Fruit fly (Drosophila melanogaster) whole organism, pupa: Measurements from ENCODE around the gene Lcch3.
A peak's percentile ranks its signal among the peaks of the same experiment; 100 is the strongest.

Experiments
- CG10348 ChIP-seq: fragments of 200-800 bp; sonication (Bioruptor generic); IDR thresholded peaks from 2 replicates; pipeline ENCODE4 v1.3.6; 2022; ENCODE audit warnings: missing biosample characterization, missing genetic modification characterization
- CG12605 ChIP-seq: fragments of 200-800 bp; sonication (Bioruptor generic); IDR thresholded peaks from 2 replicates; pipeline ENCODE4 v1.3.6; 2022; ENCODE audit warnings: missing biosample characterization, missing genetic modification characterization
- CG13204 ChIP-seq: fragments of 200-800 bp; sonication (Bioruptor generic); optimal IDR thresholded peaks from 2 replicates; lab custom pipeline; 2018; ENCODE audit warnings: missing biosample characterization, mild to moderate bottlenecking, missing genetic modification characterization, moderate library complexity
- CG14655 ChIP-seq: fragments of 200-800 bp; sonication (Bioruptor generic); optimal IDR thresholded peaks from 3 replicates; lab custom pipeline; 2017; ENCODE audit warnings: mild to moderate bottlenecking, missing biosample characterization, missing genetic modification reagents, missing genetic modification characterization
- CG15710 ChIP-seq: fragments of 200-800 bp; sonication (Bioruptor generic); optimal IDR thresholded peaks from 2 replicates; lab custom pipeline; 2018; ENCODE audit warnings: missing biosample characterization, mild to moderate bottlenecking, missing genetic modification characterization, moderate library complexity
- CG17806 ChIP-seq: fragments of 200-800 bp; sonication (Bioruptor generic); optimal IDR thresholded peaks from 2 replicates; lab custom pipeline; 2018; ENCODE audit warnings: missing biosample characterization, mild to moderate bottlenecking, missing genetic modification characterization, moderate library complexity
- CG32121 ChIP-seq: fragments of 200-800 bp; sonication (Bioruptor generic); IDR thresholded peaks from 2 replicates; pipeline ENCODE4 v1.3.6; 2022; ENCODE audit warnings: missing biosample characterization, missing genetic modification characterization
- CG34367 ChIP-seq: fragments of 200-800 bp; sonication (Bioruptor generic); optimal IDR thresholded peaks from 2 replicates; lab custom pipeline; 2018; ENCODE audit warnings: missing biosample characterization, mild to moderate bottlenecking, missing genetic modification characterization
- CG4496 ChIP-seq: fragments of 200-800 bp; sonication (Bioruptor generic); IDR thresholded peaks from 3 replicates; pipeline ENCODE4 v1.3.6; 2022; ENCODE audit warnings: missing biosample characterization, missing genetic modification characterization
- CG8159 ChIP-seq: fragments of 200-800 bp; sonication (Bioruptor generic); optimal IDR thresholded peaks from 3 replicates; lab custom pipeline; 2018; ENCODE audit warnings: missing biosample characterization, mild to moderate bottlenecking, missing genetic modification characterization, moderate library complexity
- CG8301 ChIP-seq: fragments of 200-800 bp; sonication (Bioruptor generic); optimal IDR thresholded peaks from 2 replicates; lab custom pipeline; 2018; ENCODE audit warnings: missing biosample characterization, mild to moderate bottlenecking, missing genetic modification characterization
- CG9948 ChIP-seq: fragments of 200-800 bp; sonication (Bioruptor generic); optimal IDR thresholded peaks from 2 replicates; lab custom pipeline; 2018; ENCODE audit warnings: missing biosample characterization, mild to moderate bottlenecking, missing genetic modification characterization, moderate library complexity
- D1 ChIP-seq: fragments of 200-800 bp; sonication (Bioruptor generic); optimal IDR thresholded peaks from 2 replicates; lab custom pipeline; 2018; ENCODE audit warnings: missing biosample characterization, mild to moderate bottlenecking, missing genetic modification characterization, moderate library complexity
- EcR ChIP-seq: fragments of 200-800 bp; sonication (Bioruptor generic); optimal IDR thresholded peaks from 3 replicates; lab custom pipeline; 2019; ENCODE audit warnings: missing biosample characterization, missing genetic modification characterization, mild to moderate bottlenecking, moderate library complexity, missing genetic modification reagents
- Ets98B ChIP-seq: fragments of 200-800 bp; sonication (Bioruptor generic); IDR thresholded peaks from 2 replicates; pipeline ENCODE4 v1.3.6; 2022; ENCODE audit warnings: missing biosample characterization, missing genetic modification characterization
- Pif1A ChIP-seq: fragments of 200-800 bp; sonication (Bioruptor generic); optimal IDR thresholded peaks from 3 replicates; lab custom pipeline; 2016; ENCODE audit warnings: missing biosample characterization, missing genetic modification characterization
- Pif1B ChIP-seq: fragments of 200-800 bp; sonication (Bioruptor generic); optimal IDR thresholded peaks from 3 replicates; lab custom pipeline; 2016; ENCODE audit warnings: missing biosample characterization, missing genetic modification characterization
- Snoo ChIP-seq: fragments of 200-800 bp; sonication (Bioruptor generic); optimal IDR thresholded peaks from 3 replicates; lab custom pipeline; 2017; ENCODE audit warnings: missing biosample characterization, mild to moderate bottlenecking, missing genetic modification characterization, inconsistent platforms
- fd96Ca ChIP-seq: fragments of 200-800 bp; sonication (Bioruptor generic); IDR thresholded peaks from 3 replicates; pipeline ENCODE4 v1.3.6; 2022; ENCODE audit warnings: missing biosample characterization, missing genetic modification characterization
- gl ChIP-seq: fragments of 200-800 bp; sonication (Bioruptor generic); optimal IDR thresholded peaks from 2 replicates; lab custom pipeline; 2018; ENCODE audit warnings: missing biosample characterization, mild to moderate bottlenecking, missing genetic modification characterization
- rn ChIP-seq: fragments of 200-800 bp; sonication (Bioruptor generic); IDR thresholded peaks from 2 replicates; pipeline ENCODE4 v1.3.6; 2022; ENCODE audit warnings: missing biosample characterization, missing genetic modification characterization

Lcch3 gene

DNA sequence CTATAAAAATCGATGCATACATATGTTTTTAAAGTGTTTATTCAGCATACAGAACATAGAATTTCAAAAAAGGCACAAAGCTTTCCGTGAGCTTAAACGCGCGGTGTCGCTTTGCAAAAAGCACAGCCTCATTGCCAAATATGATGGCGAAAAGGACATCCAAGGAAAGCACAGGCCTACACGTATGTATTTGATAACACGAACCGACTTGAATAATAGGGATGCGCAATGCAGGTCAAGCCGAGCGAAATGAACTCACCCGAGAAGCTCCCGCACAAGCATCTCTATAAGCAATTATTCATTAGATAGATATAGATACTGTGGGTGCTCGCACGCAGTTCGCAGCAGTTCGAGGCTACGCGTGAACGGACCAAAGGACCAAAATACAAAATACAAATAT lies at the start of gene Lcch3:
TSS of gene Lcch3 (plus strand) at position 301 of the 400 bp plus-strand sequence.
- TF ChIP-seq CG14655 (no peak), rn (GFP tag; lab: Robert Waterston, UW) (no peak), Pif1A (no peak), fd96Ca (no peak), D1 (no peak), CG10348 (no peak), Ets98B (GFP tag; lab: Robert Waterston, UW) (no peak), Pif1B (GFP tag; lab: Kevin White, UChicago) (no peak), CG15710 (no peak)
- TF ChIP-seq, all 21 proteins: peak for 0

- TF ChIP-seq Pif1A (no peak), CG4496 (GFP tag; lab: Robert Waterston, UW) (no peak), CG8159 (tag; lab: Kevin White, UChicago) (no peak), Ets98B (GFP tag; lab: Robert Waterston, UW) (no peak)
- TF ChIP-seq, all 21 proteins: peak for 0
Measured at dm6 chrX:15875569-15875968, 49.3 kb upstream of the Lcch3 start.

DNA sequence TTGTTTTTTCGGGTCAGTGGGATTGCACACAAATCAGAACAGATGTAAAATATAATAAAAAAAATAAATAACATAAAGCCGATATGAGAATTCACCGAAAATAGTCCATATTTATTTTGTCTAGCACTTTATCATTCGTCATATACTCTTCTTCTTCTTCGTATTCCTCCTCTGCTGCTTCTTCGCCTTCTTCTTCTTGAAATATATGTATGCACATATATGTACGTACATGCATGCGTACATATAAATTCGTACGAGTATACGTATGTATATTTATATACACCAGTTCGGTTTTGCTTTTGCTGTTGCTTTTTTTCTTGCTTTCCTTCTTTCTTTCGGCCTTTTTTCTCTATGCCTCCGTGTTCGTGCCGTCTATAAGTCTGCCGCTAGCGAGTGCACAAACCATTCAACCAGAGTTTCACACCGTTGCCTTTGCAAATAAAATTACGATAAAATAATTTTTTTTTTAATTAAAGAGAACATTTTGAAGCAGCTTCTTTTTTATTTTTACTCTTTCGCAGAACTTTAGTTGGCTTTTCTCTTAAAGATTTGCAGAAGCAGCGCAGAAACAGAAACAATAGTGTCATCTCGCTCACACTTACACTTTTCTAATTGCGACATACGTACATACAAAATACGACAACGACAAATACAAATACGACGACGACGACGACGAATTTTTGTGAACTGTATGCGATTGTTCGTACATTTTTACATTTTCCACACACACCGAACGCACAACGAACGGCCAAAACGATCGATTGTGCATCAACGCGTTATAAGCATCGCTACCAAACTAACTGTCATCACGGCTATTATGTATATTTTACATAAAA lies 38.3 kb upstream of the Lcch3 start:
- TF ChIP-seq CG13204 (GFP tag; lab: Kevin White, UChicago): peak; percentile 91
- TF ChIP-seq Pif1B (GFP tag; lab: Kevin White, UChicago): peak; percentile 91
- TF ChIP-seq CG15710: peak; percentile 91
- TF ChIP-seq CG17806 (tag; lab: Kevin White, UChicago): peak; percentile 84
- peak; percentile 57 for TF ChIP-seq rn (GFP tag; lab: Robert Waterston, UW)
- TF ChIP-seq CG9948: peak; percentile 79
- peak; percentile 34 for TF ChIP-seq CG14655
- no peak for TF ChIP-seq CG10348
- TF ChIP-seq Snoo (tag; lab: Kevin White, UChicago): peak; percentile 54
- peak; percentile 81 for TF ChIP-seq CG8301 (tag; lab: Kevin White, UChicago)
- TF ChIP-seq CG8159 (tag; lab: Kevin White, UChicago): peak; percentile 86
- TF ChIP-seq CG32121 (GFP tag; lab: Robert Waterston, UW): peak; percentile 91
- TF ChIP-seq EcR (GFP tag; lab: Kevin White, UChicago): peak; percentile 65
- peak; percentile 94 for TF ChIP-seq Ets98B (GFP tag; lab: Robert Waterston, UW)
- peak; percentile 94 for TF ChIP-seq CG34367 (tag; lab: Kevin White, UChicago)
- peak; percentile 91 for TF ChIP-seq fd96Ca
- TF ChIP-seq CG4496 (GFP tag; lab: Robert Waterston, UW): peak; percentile 94
- peak; percentile 97 for TF ChIP-seq gl
- TF ChIP-seq CG12605 (GFP tag; lab: Robert Waterston, UW): peak; percentile 97
- TF ChIP-seq D1: no peak
- peak; percentile 94 for TF ChIP-seq Pif1A

DNA sequence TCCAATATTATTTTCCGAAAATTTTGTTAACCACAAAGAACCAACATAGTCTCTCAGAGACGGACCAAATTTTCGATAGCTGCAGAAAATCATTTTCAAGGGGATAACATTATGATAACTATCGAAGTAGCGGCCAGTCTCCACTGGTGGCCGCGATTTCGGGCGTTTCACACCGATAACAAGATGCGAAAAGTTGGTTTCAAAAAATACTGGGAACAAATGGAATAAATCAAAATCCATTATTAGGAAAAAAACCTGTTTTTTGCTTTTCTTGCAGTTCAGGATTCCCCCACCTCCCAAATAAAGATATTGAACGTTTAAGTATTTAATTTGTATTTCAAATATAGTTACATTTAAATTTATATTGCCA lies 37.7 kb upstream of the Lcch3 start, which contains the start of gene tay:
TSS of gene tay (minus strand) at position 65 of the 370 bp plus-strand sequence.
- TF ChIP-seq CG14655: no peak
- no peak for TF ChIP-seq CG12605 (GFP tag; lab: Robert Waterston, UW)
- TF ChIP-seq CG10348: no peak
- TF ChIP-seq CG4496 (GFP tag; lab: Robert Waterston, UW): peak; percentile 6; the same call in 1 of the 3 replicates
- TF ChIP-seq rn (GFP tag; lab: Robert Waterston, UW): no peak

DNA sequence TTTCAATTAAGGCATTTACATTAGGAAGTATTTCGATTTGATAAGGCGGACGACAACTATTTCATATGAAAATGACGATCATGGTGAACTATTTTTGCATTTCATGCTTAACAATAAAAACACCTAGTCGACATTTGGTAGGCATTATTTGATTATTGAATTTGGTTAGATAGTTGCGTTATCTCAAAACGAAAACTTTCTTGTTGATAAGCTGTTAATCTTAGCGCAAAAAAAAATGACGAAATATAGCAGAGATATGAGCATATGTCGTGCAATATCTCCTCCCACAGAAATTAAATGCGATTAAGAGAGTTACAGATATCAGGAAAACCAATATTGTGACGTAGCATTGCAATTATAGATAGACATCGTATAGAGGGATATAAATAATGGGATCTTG lies 36.1 kb upstream of the Lcch3 start:
- TF ChIP-seq rn (GFP tag; lab: Robert Waterston, UW) (no peak), gl (no peak), CG8159 (tag; lab: Kevin White, UChicago) (no peak), Pif1B (GFP tag; lab: Kevin White, UChicago) (no peak), fd96Ca (no peak), Ets98B (GFP tag; lab: Robert Waterston, UW) (no peak)

DNA sequence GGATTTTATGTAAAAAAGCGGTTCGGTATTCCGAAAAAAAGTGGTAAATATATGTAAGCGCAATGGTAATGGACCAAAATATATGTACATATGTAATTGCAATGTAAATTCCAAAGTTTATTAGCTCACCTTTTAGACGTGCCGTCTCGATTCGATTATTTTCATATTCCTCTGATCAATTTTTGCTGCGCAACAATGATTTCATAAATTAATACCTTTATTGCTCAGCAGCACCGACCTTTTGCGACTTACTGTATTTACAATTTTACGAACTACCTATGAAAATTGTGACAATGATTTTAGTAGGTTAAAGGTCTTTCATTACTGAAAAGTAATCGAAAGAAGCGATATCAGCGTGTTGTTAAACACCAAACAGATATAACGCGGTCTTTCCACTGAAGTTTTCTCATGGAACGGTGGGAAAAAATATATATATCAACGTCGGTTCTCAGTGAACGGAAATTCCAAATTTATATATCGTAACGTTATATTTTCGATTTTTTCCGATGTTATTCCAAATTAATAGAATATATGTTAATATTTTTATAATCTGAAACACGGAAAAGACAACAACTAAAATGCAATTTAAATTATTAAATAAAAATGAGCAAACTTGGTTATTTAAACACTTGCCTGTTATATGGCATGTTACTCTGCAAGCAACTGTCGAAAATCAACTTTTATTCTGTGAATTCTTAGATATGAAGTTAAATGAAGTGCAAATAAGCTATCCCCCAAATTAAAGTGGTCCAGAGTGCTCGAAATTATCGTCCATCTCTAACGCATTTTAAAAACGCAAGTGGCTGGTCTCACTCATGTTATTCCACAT lies 34.9 kb upstream of the Lcch3 start, which contains the start of the genes MSBP and CG15916:
TSS of gene MSBP (minus strand) at position 330 of the 829 bp plus-strand sequence.
TSS of gene CG15916 (plus strand) at position 810 of the 829 bp plus-strand sequence.
- TF ChIP-seq gl (peak; percentile 5), CG8301 (tag; lab: Kevin White, UChicago) (no peak), CG32121 (GFP tag; lab: Robert Waterston, UW) (no peak), CG34367 (tag; lab: Kevin White, UChicago) (peak; percentile 18), Snoo (tag; lab: Kevin White, UChicago) (peak; percentile 13), CG4496 (GFP tag; lab: Robert Waterston, UW) (peak; percentile 16; the same call in 1 of the 3 replicates), rn (GFP tag; lab: Robert Waterston, UW) (no peak), CG8159 (tag; lab: Kevin White, UChicago) (peak; percentile 64), EcR (GFP tag; lab: Kevin White, UChicago) (no peak), CG9948 (peak; percentile 32), CG13204 (GFP tag; lab: Kevin White, UChicago) (no peak), CG12605 (GFP tag; lab: Robert Waterston, UW) (no peak), CG15710 (peak; percentile 32)
